Worm (Caenorhabditis elegans): ENCODE data around the gene F36A4.3.

DNA sequence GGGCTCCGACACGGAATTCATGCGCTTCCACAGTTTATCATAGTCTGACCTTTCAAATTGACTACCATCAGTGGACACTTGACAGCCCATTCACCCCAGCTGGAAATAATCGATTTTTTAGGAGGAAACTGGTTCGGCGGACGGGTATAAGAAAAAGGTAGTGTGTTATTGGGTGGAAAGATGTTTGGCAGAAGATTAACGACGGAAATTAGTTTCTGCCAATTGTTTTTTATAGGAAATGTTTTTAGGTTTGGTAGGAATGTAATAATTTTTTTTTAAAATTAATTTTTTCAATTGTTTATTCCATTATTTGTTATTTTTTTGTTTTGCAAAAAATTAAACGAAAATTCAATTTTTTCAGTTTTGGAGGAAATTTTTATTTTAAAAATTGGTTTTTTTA, 29.6 kb downstream of the F36A4.3 start, which contains the start of gene F15E6.9:
- TF ChIP-seq ztf-11 (tag; optimal IDR thresholded peaks at IDR 0.05) = no peak
- TF ChIP-seq nhr-77 (tag; optimal IDR thresholded peaks at IDR 0.05) = no peak
